Worm (Caenorhabditis elegans): ENCODE data around the gene srx-111.

The srx-111 gene

ce11 chrII:3775719-3776118 is 18.1 kb downstream of the srx-111 start, which contains the start of gene T24E12.3:
T24E12.3 (plus strand) TSS chrII:3776019.
- no peak for TF ChIP-seq nhr-237 (tag; optimal IDR thresholded peaks at IDR 0.05)
- TF ChIP-seq snpc-4 (tag; optimal IDR thresholded peaks at IDR 0.05): no peak
- no peak for TF ChIP-seq egl-27 (tag; optimal IDR thresholded peaks at IDR 0.05)
- TF ChIP-seq sma-9 (GFP tag; optimal IDR thresholded peaks at IDR 0.05): no peak
- no peak for TF ChIP-seq sma-9 (tag; optimal IDR thresholded peaks at IDR 0.05)
- TF ChIP-seq ztf-4 (tag; optimal IDR thresholded peaks at IDR 0.05): no peak
- TF ChIP-seq nhr-77 (tag; optimal IDR thresholded peaks at IDR 0.05): no peak
- TF ChIP-seq gmeb-1 (tag; optimal IDR thresholded peaks at IDR 0.05): no peak
- no peak for TF ChIP-seq nhr-23 (tag; optimal IDR thresholded peaks at IDR 0.05)
- TF ChIP-seq nhr-10 (tag; optimal IDR thresholded peaks at IDR 0.05): no peak
- TF ChIP-seq nhr-25 (tag; optimal IDR thresholded peaks at IDR 0.05): no peak
- no peak for TF ChIP-seq ceh-16 (tag; optimal IDR thresholded peaks at IDR 0.05)
- TF ChIP-seq nhr-12 (tag; optimal IDR thresholded peaks at IDR 0.05): no peak
- TF ChIP-seq mbf-1 (tag; optimal IDR thresholded peaks at IDR 0.05): no peak
- no peak for TF ChIP-seq sma-3 (GFP tag; optimal IDR thresholded peaks at IDR 0.05)
- TF ChIP-seq dmd-4 (tag; optimal IDR thresholded peaks at IDR 0.05): no peak
- no peak for TF ChIP-seq alr-1 (tag; optimal IDR thresholded peaks at IDR 0.05)

ce11 chrII:3777802-3778201 is 20.2 kb downstream of the srx-111 start:
- TF ChIP-seq nhr-23 (tag; optimal IDR thresholded peaks at IDR 0.05) (no peak), egl-27 (tag; optimal IDR thresholded peaks at IDR 0.05) (no peak), unc-55 (GFP tag; optimal IDR thresholded peaks at IDR 0.05) (no peak), crh-2 (tag; optimal IDR thresholded peaks at IDR 0.05) (no peak), nhr-12 (tag; optimal IDR thresholded peaks at IDR 0.05) (no peak), mdl-1 (tag; optimal IDR thresholded peaks at IDR 0.05) (no peak), ama-1 (optimal IDR thresholded peaks at IDR 0.05) (no peak), unc-62 (GFP tag; optimal IDR thresholded peaks at IDR 0.05) (no peak), peb-1 (tag; optimal IDR thresholded peaks at IDR 0.05) (no peak), ZK546.5 (tag; optimal IDR thresholded peaks at IDR 0.05) (no peak), nhr-21 (tag; optimal IDR thresholded peaks at IDR 0.05) (no peak), alr-1 (tag; optimal IDR thresholded peaks at IDR 0.05) (no peak), dmd-4 (tag; optimal IDR thresholded peaks at IDR 0.05) (no peak)

- TF ChIP-seq mdl-1 (tag; optimal IDR thresholded peaks at IDR 0.05) (no peak), dmd-4 (tag; optimal IDR thresholded peaks at IDR 0.05) (no peak), nhr-129 (tag; optimal IDR thresholded peaks at IDR 0.05) (no peak), nhr-23 (tag; optimal IDR thresholded peaks at IDR 0.05) (no peak), egl-27 (tag; optimal IDR thresholded peaks at IDR 0.05) (no peak), sma-3 (GFP tag; optimal IDR thresholded peaks at IDR 0.05) (no peak), ztf-11 (tag; optimal IDR thresholded peaks at IDR 0.05) (no peak), skn-1 (tag; optimal IDR thresholded peaks at IDR 0.05) (no peak), R02D3.7 (tag; optimal IDR thresholded peaks at IDR 0.05) (no peak), ama-1 (optimal IDR thresholded peaks at IDR 0.05) (no peak)
Observed at ce11 chrII:3779463-3779862, 21.9 kb downstream of the srx-111 start, which contains the start of gene T24E12.11. T24E12.11 (minus strand) TSS chrII:3779563.

- TF ChIP-seq nhr-25 (tag; optimal IDR thresholded peaks at IDR 0.05) (no peak), ztf-1 (GFP tag; conservative IDR thresholded peaks at IDR 0.05) (no peak), nhr-12 (tag; optimal IDR thresholded peaks at IDR 0.05) (no peak), unc-62 (GFP tag; optimal IDR thresholded peaks at IDR 0.05) (no peak), sem-4 (tag; optimal IDR thresholded peaks at IDR 0.05) (no peak), unc-55 (GFP tag; optimal IDR thresholded peaks at IDR 0.05) (no peak), nhr-10 (tag; optimal IDR thresholded peaks at IDR 0.05) (no peak)
Observed at ce11 chrII:3781238-3781637, 23.6 kb downstream of the srx-111 start.

- TF ChIP-seq dmd-4 (tag; optimal IDR thresholded peaks at IDR 0.05) (no peak), nhr-10 (tag; optimal IDR thresholded peaks at IDR 0.05) (no peak), mdl-1 (tag; optimal IDR thresholded peaks at IDR 0.05) (no peak), lin-39 (tag; optimal IDR thresholded peaks at IDR 0.05) (no peak)
Observed at ce11 chrII:3782309-3783000, 24.9 kb downstream of the srx-111 start, which contains the start of gene T24E12.2. T24E12.2 (plus strand) TSS chrII:3782950.

ce11 chrII:3785257-3785656 is 27.7 kb downstream of the srx-111 start, which contains the start of gene T24E12.1:
T24E12.1 (plus strand) TSS chrII:3785557.
- no peak for TF ChIP-seq gmeb-1 (tag; optimal IDR thresholded peaks at IDR 0.05)
- TF ChIP-seq sem-4 (tag; optimal IDR thresholded peaks at IDR 0.05): no peak
- TF ChIP-seq lsy-2 (tag; optimal IDR thresholded peaks at IDR 0.05): no peak
- no peak for TF ChIP-seq sma-3 (GFP tag; optimal IDR thresholded peaks at IDR 0.05)

Data from whole organism, L2 larva.